Worm (Caenorhabditis elegans) whole organism, late embryonic: ENCODE data around the gene R151.10.

Experiments used
- F13H6.1 ChIP-seq: sonication (generic microtip); optimal IDR thresholded peaks from 2 replicates; lab custom pipeline; 2016; ENCODE audit warnings: missing genetic modification characterization, missing compliant biosample characterization
- K09A11.1 ChIP-seq: sonication (generic microtip); optimal IDR thresholded peaks from 2 replicates; lab custom pipeline; 2017; ENCODE audit warnings: antibody characterized with exemption, mild to moderate bottlenecking, missing genetic modification characterization, missing compliant biosample characterization; ENCODE audit not compliant: insufficient read depth
- T23F11.4 ChIP-seq: fragments of 200-800 bp; sonication (Bioruptor generic); optimal IDR thresholded peaks from 2 replicates; lab custom pipeline; 2018; ENCODE audit warnings: mild to moderate bottlenecking, missing genetic modification characterization, missing compliant biosample characterization
- ama-1 ChIP-seq: fragments of 150-350 bp; optimal IDR thresholded peaks from 2 replicates; lab custom pipeline; 2014
- ceh-18 ChIP-seq: sonication (generic microtip); optimal IDR thresholded peaks from 2 replicates; lab custom pipeline; 2016; ENCODE audit warnings: missing genetic modification characterization, missing compliant biosample characterization
- ceh-2 ChIP-seq: sonication (generic microtip); optimal IDR thresholded peaks from 2 replicates; lab custom pipeline; 2016; ENCODE audit warnings: missing genotype, missing genetic modification characterization, missing compliant biosample characterization
- ceh-22 ChIP-seq: sonication (generic microtip); optimal IDR thresholded peaks from 2 replicates; lab custom pipeline; 2017; ENCODE audit warnings: missing biosample characterization, missing genetic modification characterization
- ceh-30 ChIP-seq: fragments of 150-350 bp; optimal IDR thresholded peaks from 2 replicates; lab custom pipeline; 2014; ENCODE audit warnings: missing biosample characterization, missing genetic modification characterization
- ceh-31 ChIP-seq: sonication (generic microtip); optimal IDR thresholded peaks from 2 replicates; lab custom pipeline; 2016; ENCODE audit warnings: missing genetic modification characterization, missing compliant biosample characterization
- ceh-48 ChIP-seq: sonication (generic microtip); optimal IDR thresholded peaks from 2 replicates; lab custom pipeline; 2016; ENCODE audit warnings: missing genetic modification characterization, inconsistent platforms, missing compliant biosample characterization
- ceh-6 ChIP-seq: fragments of 200-800 bp; sonication (Bioruptor generic); optimal IDR thresholded peaks from 2 replicates; lab custom pipeline; 2018; ENCODE audit warnings: mild to moderate bottlenecking, missing genetic modification characterization, missing compliant biosample characterization
- ceh-9 ChIP-seq: sonication (generic microtip); optimal IDR thresholded peaks from 2 replicates; lab custom pipeline; 2016; ENCODE audit warnings: mild to moderate bottlenecking, missing genetic modification characterization, inconsistent platforms, missing compliant biosample characterization
- dve-1 ChIP-seq: sonication (generic microtip); optimal IDR thresholded peaks from 2 replicates; lab custom pipeline; 2017; ENCODE audit warnings: antibody characterized with exemption, mild to moderate bottlenecking, missing genetic modification characterization, missing compliant biosample characterization
- ets-4 ChIP-seq: sonication (generic microtip); optimal IDR thresholded peaks from 2 replicates; lab custom pipeline; 2016; ENCODE audit warnings: missing genetic modification characterization, missing compliant biosample characterization
- eyg-1 ChIP-seq: sonication (generic microtip); optimal IDR thresholded peaks from 2 replicates; lab custom pipeline; 2016; ENCODE audit warnings: missing genotype, missing genetic modification characterization, missing compliant biosample characterization
- fax-1 ChIP-seq: sonication (generic microtip); optimal IDR thresholded peaks from 2 replicates; lab custom pipeline; 2016; ENCODE audit warnings: missing genotype, missing genetic modification characterization, missing compliant biosample characterization
- hlh-15 ChIP-seq: sonication (generic microtip); optimal IDR thresholded peaks from 2 replicates; lab custom pipeline; 2016; ENCODE audit warnings: missing genetic modification characterization, missing compliant biosample characterization
- hlh-6 ChIP-seq: sonication (generic microtip); optimal IDR thresholded peaks from 2 replicates; lab custom pipeline; 2016; ENCODE audit warnings: missing genotype, missing genetic modification characterization, missing compliant biosample characterization
- lim-6 ChIP-seq: sonication (generic microtip); optimal IDR thresholded peaks from 2 replicates; lab custom pipeline; 2016; ENCODE audit warnings: missing genetic modification characterization, missing compliant biosample characterization
- madf-2 ChIP-seq: sonication (generic microtip); optimal IDR thresholded peaks from 2 replicates; lab custom pipeline; 2017; ENCODE audit warnings: missing genetic modification characterization, missing compliant biosample characterization
- mec-3 ChIP-seq: sonication (generic microtip); optimal IDR thresholded peaks from 2 replicates; lab custom pipeline; 2016; ENCODE audit warnings: borderline replicate concordance, missing genetic modification characterization, missing compliant biosample characterization
- nfya-1 ChIP-seq: sonication (generic microtip); optimal IDR thresholded peaks from 2 replicates; lab custom pipeline; 2017; ENCODE audit warnings: missing genetic modification characterization, mild to moderate bottlenecking, missing compliant biosample characterization, antibody characterized with exemption, moderate library complexity
- nhr-11 ChIP-seq: fragments of 150-350 bp; optimal IDR thresholded peaks from 2 replicates; lab custom pipeline; 2014; ENCODE audit warnings: missing biosample characterization, missing genetic modification characterization
- nhr-232 ChIP-seq: sonication (generic microtip); optimal IDR thresholded peaks from 2 replicates; lab custom pipeline; 2016; ENCODE audit warnings: missing genetic modification characterization, missing compliant biosample characterization
- npax-4 ChIP-seq: sonication (generic microtip); optimal IDR thresholded peaks from 2 replicates; lab custom pipeline; 2016; ENCODE audit warnings: missing genetic modification characterization, missing compliant biosample characterization
- odd-2 ChIP-seq: sonication (generic microtip); optimal IDR thresholded peaks from 2 replicates; lab custom pipeline; 2017; ENCODE audit warnings: antibody characterized with exemption, mild to moderate bottlenecking, missing genetic modification characterization, missing compliant biosample characterization
- pag-3 ChIP-seq: sonication (generic microtip); optimal IDR thresholded peaks from 2 replicates; lab custom pipeline; 2016; ENCODE audit warnings: missing compliant biosample characterization, missing genetic modification characterization, borderline replicate concordance
- pax-1 ChIP-seq: fragments of 150-350 bp; optimal IDR thresholded peaks from 2 replicates; lab custom pipeline; 2014; ENCODE audit warnings: missing biosample characterization, missing genetic modification characterization
- pqm-1 ChIP-seq: sonication (generic microtip); optimal IDR thresholded peaks from 2 replicates; lab custom pipeline; 2016; ENCODE audit warnings: missing genetic modification characterization, missing compliant biosample characterization
- tbx-2 ChIP-seq: sonication (generic microtip); optimal IDR thresholded peaks from 2 replicates; lab custom pipeline; 2016; ENCODE audit warnings: missing genetic modification characterization, missing compliant biosample characterization
- tbx-7 ChIP-seq: sonication (generic microtip); optimal IDR thresholded peaks from 2 replicates; lab custom pipeline; 2016; ENCODE audit warnings: missing genotype, missing genetic modification characterization, missing compliant biosample characterization
- ttx-3 ChIP-seq: sonication (generic microtip); optimal IDR thresholded peaks from 2 replicates; lab custom pipeline; 2016; ENCODE audit warnings: missing genetic modification reagents, missing genetic modification characterization, missing compliant biosample characterization
- unc-42 ChIP-seq: sonication (generic microtip); optimal IDR thresholded peaks from 2 replicates; lab custom pipeline; 2016; ENCODE audit warnings: missing genotype, missing genetic modification characterization, missing compliant biosample characterization
- unc-55 ChIP-seq: sonication (generic microtip); optimal IDR thresholded peaks from 2 replicates; lab custom pipeline; 2017; ENCODE audit warnings: missing biosample characterization, missing genetic modification reagents, missing genetic modification characterization
- unc-86 ChIP-seq: sonication (generic microtip); optimal IDR thresholded peaks from 2 replicates; lab custom pipeline; 2016; ENCODE audit warnings: missing genetic modification characterization, missing compliant biosample characterization
- zip-5 ChIP-seq: sonication (generic microtip); optimal IDR thresholded peaks from 2 replicates; lab custom pipeline; 2016; ENCODE audit warnings: missing genetic modification characterization, missing compliant biosample characterization
- ztf-16 ChIP-seq: sonication (generic microtip); optimal IDR thresholded peaks from 2 replicates; lab custom pipeline; 2017; ENCODE audit warnings: missing genetic modification characterization, missing compliant biosample characterization

The R151.10 gene

DNA sequence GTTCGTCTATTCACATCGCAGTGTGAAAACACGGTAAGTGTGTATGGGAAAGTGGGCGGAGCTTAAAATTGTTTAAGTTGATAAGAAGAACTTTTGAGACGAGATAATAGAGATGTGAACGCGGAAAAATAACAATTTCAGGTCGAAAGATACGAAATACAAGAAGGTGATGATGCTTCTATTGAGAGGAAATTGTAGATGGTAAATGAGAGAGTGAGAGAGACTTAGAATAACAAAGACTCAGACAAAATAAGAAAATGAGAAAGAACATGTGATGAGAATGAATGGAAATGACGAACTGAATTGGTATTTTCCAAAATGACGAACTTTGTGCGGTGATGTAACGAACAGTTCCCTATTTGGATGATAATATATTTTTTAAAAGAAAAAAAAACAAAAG lies 40.3 kb upstream of the R151.10 start:
- TF ChIP-seq F13H6.1 (tag; lab: Kevin White, UChicago) (no peak), ceh-18 (tag; lab: Kevin White, UChicago) (no peak), hlh-6 (tag; lab: Kevin White, UChicago) (no peak), ztf-16 (tag; lab: Kevin White, UChicago) (no peak), ceh-31 (tag; lab: Kevin White, UChicago) (no peak), lim-6 (no peak)
- TF ChIP-seq, all 69 proteins: peak for 0

DNA sequence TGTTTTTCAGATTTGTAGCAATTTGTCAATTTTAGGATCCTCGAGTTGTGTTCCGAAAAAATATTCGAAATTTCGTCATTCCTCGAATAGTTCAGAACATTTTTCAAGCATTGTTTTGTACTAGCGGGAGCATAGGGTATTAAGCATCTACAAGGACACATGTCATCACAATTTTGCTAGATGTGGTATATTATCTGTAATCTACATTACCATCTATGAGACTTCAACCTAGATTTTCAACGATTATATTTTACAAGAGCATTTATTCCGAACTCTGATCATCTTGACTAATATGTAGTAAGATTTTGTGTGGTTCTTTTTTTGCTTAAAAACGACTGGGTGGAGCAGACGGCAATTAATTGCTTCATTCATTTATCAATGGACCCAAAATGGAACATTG lies 32.3 kb upstream of the R151.10 start:
- no peak for TF ChIP-seq mec-3
- TF ChIP-seq lim-6 = no peak
- no peak for TF ChIP-seq zip-5 (tag; lab: Kevin White, UChicago)
- TF ChIP-seq nhr-11 (tag; lab: Kevin White, UChicago) = no peak
- TF ChIP-seq pag-3 (tag; lab: Kevin White, UChicago) = no peak
- TF ChIP-seq hlh-6 (tag; lab: Kevin White, UChicago) = no peak
- no peak for TF ChIP-seq odd-2 (tag; lab: Kevin White, UChicago)
- TF ChIP-seq T23F11.4 = no peak
- TF ChIP-seq pqm-1 (tag; lab: Kevin White, UChicago) = no peak

DNA sequence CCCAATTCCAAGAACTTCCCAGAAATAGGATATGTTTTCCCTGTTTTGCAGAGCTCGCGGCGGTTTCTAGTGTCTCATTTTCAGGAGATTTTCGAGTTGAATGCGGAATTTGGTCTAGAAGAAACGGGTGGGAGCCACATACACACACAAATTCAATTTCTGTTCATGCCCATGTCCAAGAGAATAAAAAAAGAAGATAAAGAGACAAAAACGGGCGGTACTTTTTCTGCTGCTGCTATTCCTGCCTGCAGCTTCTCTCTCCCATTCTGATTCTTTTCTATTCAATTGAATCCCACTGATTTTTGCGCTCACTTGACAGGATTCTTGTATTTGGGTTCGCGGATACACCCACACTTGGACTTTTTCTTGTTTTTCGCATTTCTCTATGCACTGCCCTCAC lies 31.9 kb upstream of the R151.10 start:
- no peak for TF ChIP-seq nfya-1 (tag; lab: Kevin White, UChicago)
- TF ChIP-seq unc-42 (tag; lab: Kevin White, UChicago) = peak; percentile 53

DNA sequence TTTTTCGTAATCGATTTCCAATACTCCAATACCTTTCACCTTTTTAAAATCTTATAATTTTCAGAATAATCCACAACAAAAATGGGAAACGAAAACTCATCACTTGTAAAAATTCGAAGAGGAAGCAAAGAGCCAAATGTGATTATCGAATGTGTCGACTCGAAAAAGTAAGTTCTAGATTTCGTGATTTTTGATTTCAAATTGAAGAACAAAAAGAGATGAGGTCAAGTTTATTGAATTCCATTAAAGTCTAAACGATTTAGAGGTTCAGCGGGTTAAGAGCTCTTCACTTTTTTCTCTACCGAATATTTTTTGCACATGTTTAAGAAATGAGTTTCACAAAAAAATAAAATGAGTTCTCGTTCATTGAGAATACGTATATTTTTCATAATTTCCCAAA lies 28.2 kb upstream of the R151.10 start, which contains the start of gene B0361.4:
TSS of gene B0361.4 (plus strand) at position 61 of the 400 bp plus-strand sequence.
- TF ChIP-seq madf-2 = no peak
- TF ChIP-seq ttx-3 (tag; lab: Kevin White, UChicago) = no peak
- TF ChIP-seq lim-6 = no peak
- no peak for TF ChIP-seq hlh-6 (tag; lab: Kevin White, UChicago)
- no peak for TF ChIP-seq eyg-1 (tag; lab: Kevin White, UChicago)
- no peak for TF ChIP-seq K09A11.1 (tag; lab: Kevin White, UChicago)
- TF ChIP-seq nhr-232 = no peak
- TF ChIP-seq nhr-11 (tag; lab: Kevin White, UChicago) = no peak
- TF ChIP-seq fax-1 (tag; lab: Kevin White, UChicago) = no peak
- no peak for TF ChIP-seq pax-1 (tag; lab: Kevin White, UChicago)
- TF ChIP-seq unc-55 (GFP tag; lab: Kevin White, UChicago) = no peak
- no peak for TF ChIP-seq ets-4 (tag; lab: Kevin White, UChicago)
- no peak for TF ChIP-seq ama-1 (lab: Kevin White, UChicago)

DNA sequence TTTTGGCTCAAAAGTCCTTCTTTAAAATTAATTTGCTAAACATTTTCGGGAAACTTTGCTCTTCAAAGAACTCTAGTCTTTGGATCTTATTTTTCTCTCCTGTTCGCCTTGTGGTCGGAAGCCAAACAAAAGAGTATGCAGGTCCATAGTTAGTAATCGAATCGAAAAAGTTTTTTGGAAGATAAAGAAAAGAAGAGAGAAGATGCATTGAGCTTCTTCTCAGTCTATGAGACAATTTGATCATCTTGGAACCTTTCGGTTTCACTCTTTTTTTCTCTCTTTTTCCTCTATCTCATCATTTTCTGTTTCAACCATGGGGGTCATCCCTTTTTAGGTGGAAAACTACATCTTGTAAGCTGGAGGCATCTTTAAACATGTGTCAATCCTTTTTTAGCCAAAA lies 22.9 kb upstream of the R151.10 start:
- TF ChIP-seq unc-86 = no peak
- TF ChIP-seq ceh-2 = no peak
- peak; percentile 95 for TF ChIP-seq unc-42 (tag; lab: Kevin White, UChicago)
- no peak for TF ChIP-seq ceh-18 (tag; lab: Kevin White, UChicago)
- no peak for TF ChIP-seq ceh-30
- TF ChIP-seq nhr-11 (tag; lab: Kevin White, UChicago) = no peak
- no peak for TF ChIP-seq nfya-1 (tag; lab: Kevin White, UChicago)
- TF ChIP-seq tbx-7 (tag; lab: Kevin White, UChicago) = no peak
- TF ChIP-seq K09A11.1 (tag; lab: Kevin White, UChicago) = no peak

DNA sequence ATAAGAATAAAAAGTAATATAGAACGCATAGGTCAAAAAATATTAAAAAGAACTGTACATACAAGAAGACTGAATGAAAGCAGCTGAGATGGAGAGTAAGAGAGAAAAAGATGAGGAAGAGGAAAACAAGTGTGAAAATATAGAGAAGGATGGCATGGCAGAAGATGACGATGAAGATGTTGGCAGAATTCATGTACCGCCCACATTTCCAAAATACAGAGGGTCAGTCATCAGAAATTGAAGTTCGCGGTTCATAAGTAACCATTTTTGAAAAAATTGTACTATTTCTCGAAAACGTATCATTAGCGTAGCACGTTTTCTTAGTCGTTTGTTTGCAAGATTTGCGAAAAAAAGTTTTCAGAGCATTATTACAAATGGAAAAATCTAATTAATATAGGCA lies 17.0 kb upstream of the R151.10 start, which contains the start of gene zmp-6:
TSS of gene zmp-6 (minus strand) at position 101 of the 400 bp plus-strand sequence.
- TF ChIP-seq unc-55 (GFP tag; lab: Kevin White, UChicago) = no peak
- TF ChIP-seq nhr-232 = no peak
- no peak for TF ChIP-seq tbx-2 (tag; lab: Kevin White, UChicago)
- no peak for TF ChIP-seq ets-4 (tag; lab: Kevin White, UChicago)
- TF ChIP-seq ceh-48 (tag; lab: Kevin White, UChicago) = no peak
- TF ChIP-seq hlh-15 (tag; lab: Kevin White, UChicago) = no peak
- TF ChIP-seq ceh-9 (tag; lab: Kevin White, UChicago) = no peak
- TF ChIP-seq dve-1 = no peak
- no peak for TF ChIP-seq pag-3 (tag; lab: Kevin White, UChicago)
- TF ChIP-seq ceh-22 = no peak
- TF ChIP-seq ceh-6 = no peak
- TF ChIP-seq ztf-16 (tag; lab: Kevin White, UChicago) = no peak
- no peak for TF ChIP-seq zip-5 (tag; lab: Kevin White, UChicago)
- TF ChIP-seq npax-4 (tag; lab: Kevin White, UChicago) = no peak
- no peak for TF ChIP-seq unc-42 (tag; lab: Kevin White, UChicago)
- no peak for TF ChIP-seq pqm-1 (tag; lab: Kevin White, UChicago)
- TF ChIP-seq, all 69 proteins: peak for 0
